Fruit fly (Drosophila melanogaster): Measurements from ENCODE around the gene Ir76b.
A peak's percentile ranks its signal among the peaks of the same experiment; 100 is the strongest.

The Ir76b gene

dm6 chr3L:20111434-20111833, at the start of gene Ir76b:
Ir76b (minus strand) TSS chr3L:20111534.
- TF ChIP-seq CG17801 (GFP tag; optimal IDR thresholded peaks at IDR 0.05; ENCODE audit: partially characterized antibody), result no peak

dm6 chr3L:20140589-20141207, 29.4 kb upstream of the Ir76b start, which contains the start of gene CG7328:
CG7328 (minus strand) TSS chr3L:20140607.
- TF ChIP-seq CG17801 (GFP tag; optimal IDR thresholded peaks at IDR 0.05; ENCODE audit: partially characterized antibody), result peak; percentile 92

- TF ChIP-seq CG17801 (GFP tag; optimal IDR thresholded peaks at IDR 0.05; ENCODE audit: partially characterized antibody), result no peak
Measured at dm6 chr3L:20138327-20138726, 27.0 kb upstream of the Ir76b start.

dm6 chr3L:20133168-20133567, 21.8 kb upstream of the Ir76b start, which contains the start of gene CG7335:
CG7335 (minus strand) TSS chr3L:20133268.
- no peak for TF ChIP-seq CG17801 (GFP tag; optimal IDR thresholded peaks at IDR 0.05; ENCODE audit: partially characterized antibody)

DNA sequence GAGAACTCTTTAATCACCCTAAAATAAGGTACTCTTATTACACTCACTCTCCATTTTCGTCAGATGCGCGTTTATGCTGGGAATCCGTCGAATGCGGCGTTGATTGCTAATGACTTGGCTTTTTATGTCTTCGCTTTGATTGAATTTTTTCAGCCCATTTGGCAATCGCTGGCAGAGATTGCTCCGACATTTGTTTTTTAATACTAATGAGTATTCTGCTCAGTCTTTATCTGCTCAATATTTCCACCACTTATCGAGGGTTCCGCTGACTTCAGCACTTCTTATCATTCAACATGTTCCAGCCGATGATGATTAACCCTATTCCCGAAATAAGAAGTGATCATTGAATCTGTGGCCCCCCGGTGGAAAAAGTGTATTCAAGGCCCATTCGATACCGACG, 20.3 kb upstream of the Ir76b start, which contains the start of gene obst-J:
Gene obst-J, minus strand, starts transcription at position 101 of the 400 bp plus-strand sequence.
- TF ChIP-seq CG17801 (GFP tag; optimal IDR thresholded peaks at IDR 0.05; ENCODE audit: partially characterized antibody), result no peak

dm6 chr3L:20129032-20129431, 17.7 kb upstream of the Ir76b start, which contains the start of gene gig:
gig (plus strand) TSS chr3L:20129181.
- no peak for TF ChIP-seq CG17801 (GFP tag; optimal IDR thresholded peaks at IDR 0.05; ENCODE audit: partially characterized antibody)

dm6 chr3L:20127281-20127680, 15.9 kb upstream of the Ir76b start, which contains the start of gene CG7365:
CG7365 (minus strand) TSS chr3L:20127381.
- TF ChIP-seq CG17801 (GFP tag; optimal IDR thresholded peaks at IDR 0.05; ENCODE audit: partially characterized antibody), result no peak

dm6 chr3L:20126106-20126505, 14.8 kb upstream of the Ir76b start:
- no peak for TF ChIP-seq CG17801 (GFP tag; optimal IDR thresholded peaks at IDR 0.05; ENCODE audit: partially characterized antibody)

DNA sequence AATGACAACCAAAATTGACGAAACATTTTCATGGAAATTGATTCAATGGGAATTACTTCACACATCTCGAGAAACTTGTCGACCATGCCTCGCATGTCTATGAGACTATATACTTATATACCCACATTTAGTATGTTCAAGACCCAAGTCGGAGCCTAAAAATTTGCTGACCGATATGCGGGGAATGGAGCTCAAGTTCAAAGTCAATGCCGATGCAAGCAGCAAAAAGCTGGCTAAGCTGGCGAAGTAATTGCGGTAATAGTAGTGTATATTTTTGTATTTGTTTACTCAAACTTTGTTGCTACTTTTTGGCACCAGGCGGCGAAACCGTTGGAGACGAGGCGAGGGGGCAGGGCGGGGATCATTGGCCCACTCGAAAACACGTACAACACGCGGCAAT, 11.7 kb upstream of the Ir76b start:
- no peak for TF ChIP-seq CG17801 (GFP tag; optimal IDR thresholded peaks at IDR 0.05; ENCODE audit: partially characterized antibody)

dm6 chr3L:20112797-20113368, 1.5 kb upstream of the Ir76b start, which contains the start of gene CG14187:
CG14187 (minus strand) TSS chr3L:20112847.
- TF ChIP-seq CG17801 (GFP tag; optimal IDR thresholded peaks at IDR 0.05; ENCODE audit: partially characterized antibody), result peak; percentile 81

dm6 chr3L:20105794-20106193, 5.5 kb downstream of the Ir76b start, which contains the start of gene CG14185:
CG14185 (plus strand) TSS chr3L:20106094.
- no peak for TF ChIP-seq CG17801 (GFP tag; optimal IDR thresholded peaks at IDR 0.05; ENCODE audit: partially characterized antibody)

DNA sequence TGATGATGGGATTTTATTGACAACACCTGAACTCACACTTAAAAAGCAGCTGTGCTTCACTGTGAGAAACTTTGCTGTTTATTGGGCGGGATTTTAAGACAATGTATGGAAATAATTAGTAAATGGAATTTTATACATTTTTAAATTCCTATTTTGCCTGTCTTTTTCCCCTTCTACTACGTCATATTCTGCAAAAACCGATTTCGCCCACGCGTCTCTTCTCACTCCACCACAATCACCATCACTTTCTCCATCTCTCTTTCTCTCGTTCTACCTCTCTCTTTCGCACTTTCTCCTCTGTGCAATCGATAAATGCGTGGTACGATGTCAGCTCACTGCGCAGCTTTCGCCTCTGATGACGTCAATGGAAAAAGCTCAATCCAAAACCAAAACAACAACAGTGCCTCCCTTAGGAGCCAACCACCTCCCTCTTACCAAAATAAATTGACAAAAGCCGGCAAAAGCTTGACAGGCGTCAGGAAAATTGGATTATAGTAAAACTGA, 6.7 kb downstream of the Ir76b start:
- no peak for TF ChIP-seq CG17801 (GFP tag; optimal IDR thresholded peaks at IDR 0.05; ENCODE audit: partially characterized antibody)

- TF ChIP-seq CG17801 (GFP tag; optimal IDR thresholded peaks at IDR 0.05; ENCODE audit: partially characterized antibody), result no peak
Measured at dm6 chr3L:20103777-20104542, 7.4 kb downstream of the Ir76b start, which contains the start of gene CG14186. CG14186 (minus strand) TSS chr3L:20103827.

DNA sequence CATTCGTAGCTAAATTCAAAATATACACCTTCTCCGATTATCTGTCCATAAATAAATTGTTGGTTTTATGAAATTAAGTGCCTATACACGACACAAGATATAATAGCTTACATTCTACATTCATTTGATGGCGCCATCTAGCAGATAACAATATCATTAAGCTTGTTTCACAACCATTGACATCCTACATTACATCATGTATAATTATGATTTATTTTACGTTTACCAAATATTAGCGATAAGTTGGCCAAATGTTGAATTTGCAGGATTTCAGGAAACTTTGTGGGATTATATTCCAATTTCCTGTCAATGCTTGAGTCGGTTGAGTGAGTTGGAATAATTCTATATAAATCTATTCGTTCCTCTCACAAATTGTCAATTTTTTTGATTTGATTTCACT, 14.0 kb downstream of the Ir76b start:
- no peak for TF ChIP-seq CG17801 (GFP tag; optimal IDR thresholded peaks at IDR 0.05; ENCODE audit: partially characterized antibody)

DNA sequence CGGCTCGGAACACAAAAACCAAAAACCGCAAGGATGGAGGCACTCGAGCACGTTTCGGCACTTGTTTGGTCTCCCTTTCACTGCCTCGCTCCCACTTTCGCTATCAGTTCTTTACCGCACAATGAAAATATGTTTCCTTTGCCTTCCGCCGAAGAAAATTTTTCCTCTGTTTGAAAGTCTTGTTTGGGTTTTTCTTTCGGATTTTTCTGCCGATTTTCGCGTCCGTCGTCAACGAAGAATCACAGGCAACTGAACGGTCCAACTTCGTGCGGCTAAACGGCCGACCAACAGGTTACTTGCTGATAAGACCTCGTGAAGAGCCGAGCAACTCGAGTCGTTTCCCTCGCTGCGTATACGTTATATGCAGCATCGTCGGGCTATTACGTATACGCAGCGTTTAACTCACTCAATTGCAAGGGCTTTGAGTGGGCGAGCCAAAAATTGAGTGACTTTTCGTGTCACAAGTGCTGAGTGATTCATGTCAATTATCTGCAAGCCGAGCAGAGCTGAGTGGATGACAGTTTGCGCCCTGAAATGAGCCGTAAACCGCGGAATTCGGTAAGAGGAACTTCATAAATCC, 22.5 kb downstream of the Ir76b start, which contains the start of gene sNPF-R:
Gene sNPF-R, minus strand, starts transcription at position 253 of the 580 bp plus-strand sequence.
- no peak for TF ChIP-seq CG17801 (GFP tag; optimal IDR thresholded peaks at IDR 0.05; ENCODE audit: partially characterized antibody)
